Fruit fly (Drosophila melanogaster): ENCODE data around the gene CG44836.

DNA sequence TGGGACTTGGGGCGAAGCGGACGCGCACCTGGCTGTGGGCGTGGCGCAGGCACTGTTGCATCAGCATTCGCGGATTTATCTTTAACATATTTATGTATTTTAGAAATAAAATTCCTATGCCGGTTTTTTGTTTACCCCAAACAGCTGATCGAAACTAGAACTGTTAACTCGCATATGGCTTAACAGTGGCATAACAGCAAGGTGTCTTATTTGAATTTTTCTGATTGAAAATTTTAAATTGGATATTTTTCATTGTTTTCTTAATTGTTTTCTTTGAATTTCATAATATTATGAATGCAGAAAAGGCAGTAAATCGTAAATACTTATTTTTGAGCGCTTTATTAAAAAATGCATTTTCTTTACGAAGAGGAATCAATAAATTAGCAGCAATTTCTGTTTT lies 16.9 kb upstream of the CG44836 start, which contains the start of gene GluRS-m:
- no peak for TF ChIP-seq CTCF (optimal IDR thresholded peaks at IDR 0.05)
- TF ChIP-seq CG8478 (optimal IDR thresholded peaks at IDR 0.05), result no peak
